Worm (Caenorhabditis elegans) whole organism, late embryonic: ENCODE measurements around the gene K06B4.15.
"Not testable (repeated sequence)": the region's sequence is repeated elsewhere in the genome, so short reads cannot be mapped to it uniquely, and the experiment has no call there.

ENCODE experiments used
- C38D4.7 ChIP-seq: fragments of 200-800 bp; sonication (Bioruptor generic); optimal IDR thresholded peaks from 2 replicates; lab custom pipeline; 2018; ENCODE audit warnings: mild to moderate bottlenecking, missing genetic modification characterization, moderate library complexity, missing compliant biosample characterization
- K02D7.2 ChIP-seq: sonication (generic microtip); optimal IDR thresholded peaks from 2 replicates; lab custom pipeline; 2017; ENCODE audit warnings: mild to moderate bottlenecking, missing genetic modification characterization, missing compliant biosample characterization
- K09A11.1 ChIP-seq: sonication (generic microtip); optimal IDR thresholded peaks from 2 replicates; lab custom pipeline; 2017; ENCODE audit warnings: antibody characterized with exemption, mild to moderate bottlenecking, missing genetic modification characterization, missing compliant biosample characterization; ENCODE audit not compliant: insufficient read depth
- ahr-1 ChIP-seq: sonication (generic microtip); optimal IDR thresholded peaks from 2 replicates; lab custom pipeline; 2016; ENCODE audit warnings: missing genetic modification characterization, missing compliant biosample characterization
- ama-1 ChIP-seq: fragments of 150-350 bp; optimal IDR thresholded peaks from 2 replicates; lab custom pipeline; 2014
- ceh-30 ChIP-seq: fragments of 150-350 bp; optimal IDR thresholded peaks from 2 replicates; lab custom pipeline; 2014; ENCODE audit warnings: missing biosample characterization, missing genetic modification characterization
- ceh-34 ChIP-seq: sonication (generic microtip); optimal IDR thresholded peaks from 2 replicates; lab custom pipeline; 2016; ENCODE audit warnings: mild to moderate bottlenecking, missing genetic modification characterization, missing compliant biosample characterization
- ceh-45 ChIP-seq: fragments of 200-800 bp; sonication (Bioruptor generic); IDR thresholded peaks from 2 replicates; pipeline ENCODE4 v1.3.6; 2022; ENCODE audit warnings: missing genetic modification reagents, missing genetic modification characterization, missing compliant biosample characterization
- elt-2 ChIP-seq: sonication (generic microtip); optimal IDR thresholded peaks from 2 replicates; lab custom pipeline; 2016; ENCODE audit warnings: missing genetic modification reagents, missing genetic modification characterization, missing compliant biosample characterization
- elt-4 ChIP-seq: sonication (generic microtip); optimal IDR thresholded peaks from 2 replicates; lab custom pipeline; 2016; ENCODE audit warnings: missing genetic modification characterization, missing compliant biosample characterization
- ets-4 ChIP-seq: sonication (generic microtip); optimal IDR thresholded peaks from 2 replicates; lab custom pipeline; 2016; ENCODE audit warnings: missing genetic modification characterization, missing compliant biosample characterization
- fax-1 ChIP-seq: sonication (generic microtip); optimal IDR thresholded peaks from 2 replicates; lab custom pipeline; 2016; ENCODE audit warnings: missing genotype, missing genetic modification characterization, missing compliant biosample characterization
- fkh-6 ChIP-seq: sonication (generic microtip); optimal IDR thresholded peaks from 2 replicates; lab custom pipeline; 2016; ENCODE audit warnings: missing genetic modification characterization, missing compliant biosample characterization
- gmeb-2 ChIP-seq: sonication (generic microtip); optimal IDR thresholded peaks from 2 replicates; lab custom pipeline; 2016; ENCODE audit warnings: missing genetic modification characterization, inconsistent platforms, missing compliant biosample characterization
- hlh-13 ChIP-seq: fragments of 200-800 bp; sonication (Bioruptor generic); optimal IDR thresholded peaks from 2 replicates; lab custom pipeline; 2018; ENCODE audit warnings: mild to moderate bottlenecking, missing genetic modification characterization, missing compliant biosample characterization
- hlh-15 ChIP-seq: sonication (generic microtip); optimal IDR thresholded peaks from 2 replicates; lab custom pipeline; 2016; ENCODE audit warnings: missing genetic modification characterization, missing compliant biosample characterization
- lin-11 ChIP-seq: fragments of 200-800 bp; sonication (Bioruptor generic); optimal IDR thresholded peaks from 2 replicates; lab custom pipeline; 2018; ENCODE audit warnings: mild to moderate bottlenecking, missing genetic modification characterization, missing compliant biosample characterization
- madf-2 ChIP-seq: sonication (generic microtip); optimal IDR thresholded peaks from 2 replicates; lab custom pipeline; 2017; ENCODE audit warnings: missing genetic modification characterization, missing compliant biosample characterization
- nfya-1 ChIP-seq: sonication (generic microtip); optimal IDR thresholded peaks from 2 replicates; lab custom pipeline; 2017; ENCODE audit warnings: missing genetic modification characterization, mild to moderate bottlenecking, missing compliant biosample characterization, antibody characterized with exemption, moderate library complexity
- nhr-11 ChIP-seq: fragments of 150-350 bp; optimal IDR thresholded peaks from 2 replicates; lab custom pipeline; 2014; ENCODE audit warnings: missing biosample characterization, missing genetic modification characterization
- nhr-232 ChIP-seq: sonication (generic microtip); optimal IDR thresholded peaks from 2 replicates; lab custom pipeline; 2016; ENCODE audit warnings: missing genetic modification characterization, missing compliant biosample characterization
- npax-4 ChIP-seq: sonication (generic microtip); optimal IDR thresholded peaks from 2 replicates; lab custom pipeline; 2016; ENCODE audit warnings: missing genetic modification characterization, missing compliant biosample characterization
- pag-3 ChIP-seq: sonication (generic microtip); optimal IDR thresholded peaks from 2 replicates; lab custom pipeline; 2016; ENCODE audit warnings: missing compliant biosample characterization, missing genetic modification characterization, borderline replicate concordance
- pat-9 ChIP-seq: fragments of 200-800 bp; sonication (Bioruptor generic); optimal IDR thresholded peaks from 2 replicates; lab custom pipeline; 2018; ENCODE audit warnings: mild to moderate bottlenecking, missing genetic modification characterization, moderate library complexity, missing compliant biosample characterization
- sdc-2 ChIP-seq: sonication (generic microtip); optimal IDR thresholded peaks from 2 replicates; lab custom pipeline; 2016; ENCODE audit warnings: missing genotype, missing genetic modification characterization, missing compliant biosample characterization
- sox-4 ChIP-seq: sonication (generic microtip); optimal IDR thresholded peaks from 2 replicates; lab custom pipeline; 2017; ENCODE audit warnings: mild to moderate bottlenecking, missing genetic modification characterization, inconsistent platforms, missing compliant biosample characterization
- tbx-2 ChIP-seq: sonication (generic microtip); optimal IDR thresholded peaks from 2 replicates; lab custom pipeline; 2016; ENCODE audit warnings: missing genetic modification characterization, missing compliant biosample characterization
- ttx-3 ChIP-seq: sonication (generic microtip); optimal IDR thresholded peaks from 2 replicates; lab custom pipeline; 2016; ENCODE audit warnings: missing genetic modification reagents, missing genetic modification characterization, missing compliant biosample characterization
- unc-42 ChIP-seq: sonication (generic microtip); optimal IDR thresholded peaks from 2 replicates; lab custom pipeline; 2016; ENCODE audit warnings: missing genotype, missing genetic modification characterization, missing compliant biosample characterization
- unc-55 ChIP-seq: sonication (generic microtip); optimal IDR thresholded peaks from 2 replicates; lab custom pipeline; 2017; ENCODE audit warnings: missing biosample characterization, missing genetic modification reagents, missing genetic modification characterization
- unc-86 ChIP-seq: sonication (generic microtip); optimal IDR thresholded peaks from 2 replicates; lab custom pipeline; 2016; ENCODE audit warnings: missing genetic modification characterization, missing compliant biosample characterization
- zip-5 ChIP-seq: sonication (generic microtip); optimal IDR thresholded peaks from 2 replicates; lab custom pipeline; 2016; ENCODE audit warnings: missing genetic modification characterization, missing compliant biosample characterization
- ztf-16 ChIP-seq: sonication (generic microtip); optimal IDR thresholded peaks from 2 replicates; lab custom pipeline; 2017; ENCODE audit warnings: missing genetic modification characterization, missing compliant biosample characterization

K06B4.15 gene

ce11 chrV:15644575-15644974 lies 25.7 kb upstream of the K06B4.15 start, which contains the start of gene str-23:
TSS of gene str-23 (plus strand) at chrV:15644875.
- TF ChIP-seq ttx-3 (tag; lab: Kevin White, UChicago) = no peak
- TF ChIP-seq sdc-2 (tag; lab: Kevin White, UChicago) = no peak
- no peak for TF ChIP-seq gmeb-2 (tag; lab: Kevin White, UChicago)
- TF ChIP-seq K02D7.2 (tag; lab: Kevin White, UChicago) = no peak
- no peak for TF ChIP-seq zip-5 (tag; lab: Kevin White, UChicago)
- TF ChIP-seq ama-1 (lab: Kevin White, UChicago) = no peak
- no peak for TF ChIP-seq ets-4
- TF ChIP-seq unc-42 = no peak
- no peak for TF ChIP-seq sox-4 (tag; lab: Kevin White, UChicago)
- TF ChIP-seq, all 69 proteins: peak for 0

ce11 chrV:15647536-15648085 lies 22.6 kb upstream of the K06B4.15 start, which contains the start of the genes C55A1.7 and C55A1.6:
TSS of gene C55A1.7 (minus strand) at chrV:15647636.
TSS of gene C55A1.6 (plus strand) at chrV:15648035.
- TF ChIP-seq K09A11.1 (tag; lab: Kevin White, UChicago); fax-1; hlh-15 (tag; lab: Kevin White, UChicago): not testable (repeated sequence)
- TF ChIP-seq, all 69 proteins: peak for 0; not testable (repeated sequence) for 69

DNA sequence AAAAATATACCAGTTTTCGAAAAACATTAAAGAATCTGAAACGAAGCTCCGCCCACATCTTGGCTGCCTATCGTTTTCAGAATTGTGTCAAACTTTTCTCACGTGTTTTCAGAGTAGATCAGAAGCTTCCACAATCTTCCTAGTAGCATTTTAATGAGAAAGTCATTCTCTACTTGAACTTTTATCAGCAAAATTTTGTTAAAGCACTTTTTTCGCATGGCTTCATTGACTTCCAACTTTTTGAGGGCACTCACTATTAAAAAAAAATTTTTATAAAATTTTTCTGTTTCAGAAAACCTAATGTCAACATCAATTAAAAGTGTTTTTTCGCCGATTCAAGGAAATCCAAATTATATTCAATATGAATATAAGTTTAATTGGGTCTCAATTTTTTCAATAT lies 20.1 kb upstream of the K06B4.15 start, which contains the start of gene sru-42:
TSS of gene sru-42 (plus strand) at position 301 of the 400 bp plus-strand sequence.
- TF ChIP-seq unc-42 (no peak), pat-9 (tag; lab: Kevin White, UChicago) (no peak), madf-2 (no peak), nhr-232 (no peak), ceh-34 (tag; lab: Kevin White, UChicago) (no peak), elt-4 (no peak), ztf-16 (tag; lab: Kevin White, UChicago) (no peak), pag-3 (no peak), tbx-2 (tag; lab: Kevin White, UChicago) (no peak)

- TF ChIP-seq madf-2 (no peak), nfya-1 (tag; lab: Kevin White, UChicago) (no peak), pat-9 (tag; lab: Kevin White, UChicago) (no peak), lin-11 (no peak), C38D4.7 (GFP tag; lab: Kevin White, UChicago) (no peak), ceh-30 (tag; lab: Kevin White, UChicago) (no peak), elt-2 (tag; lab: Kevin White, UChicago) (no peak), unc-55 (GFP tag; lab: Kevin White, UChicago) (no peak), hlh-13 (GFP tag; lab: Kevin White, UChicago) (no peak), fkh-6 (tag; lab: Kevin White, UChicago) (no peak), sdc-2 (tag; lab: Kevin White, UChicago) (no peak), unc-86 (tag; lab: Kevin White, UChicago) (no peak)
Measured at ce11 chrV:15652147-15652546, 18.1 kb upstream of the K06B4.15 start.

ce11 chrV:15654124-15654523 lies 16.1 kb upstream of the K06B4.15 start, which contains the start of gene F53E4.2:
TSS of gene F53E4.2 (plus strand) at chrV:15654424.
- TF ChIP-seq ahr-1 (no peak), ceh-45 (no peak), pat-9 (tag; lab: Kevin White, UChicago) (no peak), ttx-3 (tag; lab: Kevin White, UChicago) (no peak), nhr-11 (tag; lab: Kevin White, UChicago) (no peak), npax-4 (tag; lab: Kevin White, UChicago) (no peak), K02D7.2 (tag; lab: Kevin White, UChicago) (no peak)
